Worm (Caenorhabditis elegans) whole organism, late embryonic: ENCODE data around the gene nhr-123.

Source experiments
- C38D4.7 ChIP-seq: fragments of 200-800 bp; sonication (Bioruptor generic); optimal IDR thresholded peaks from 2 replicates; lab custom pipeline; 2018; ENCODE audit warnings: mild to moderate bottlenecking, missing genetic modification characterization, moderate library complexity, missing compliant biosample characterization
- K02D7.2 ChIP-seq: sonication (generic microtip); optimal IDR thresholded peaks from 2 replicates; lab custom pipeline; 2017; ENCODE audit warnings: mild to moderate bottlenecking, missing genetic modification characterization, missing compliant biosample characterization
- K09A11.1 ChIP-seq: sonication (generic microtip); optimal IDR thresholded peaks from 2 replicates; lab custom pipeline; 2017; ENCODE audit warnings: antibody characterized with exemption, mild to moderate bottlenecking, missing genetic modification characterization, missing compliant biosample characterization; ENCODE audit not compliant: insufficient read depth
- ama-1 ChIP-seq: fragments of 150-350 bp; optimal IDR thresholded peaks from 2 replicates; lab custom pipeline; 2014
- ceh-14 ChIP-seq: sonication (generic microtip); optimal IDR thresholded peaks from 2 replicates; lab custom pipeline; 2016; ENCODE audit warnings: missing genotype, missing genetic modification characterization, missing compliant biosample characterization
- ceh-19 ChIP-seq: fragments of 200-800 bp; sonication (Bioruptor generic); optimal IDR thresholded peaks from 2 replicates; lab custom pipeline; 2018; ENCODE audit warnings: mild to moderate bottlenecking, missing genetic modification characterization, missing compliant biosample characterization
- ceh-2 ChIP-seq: sonication (generic microtip); optimal IDR thresholded peaks from 2 replicates; lab custom pipeline; 2016; ENCODE audit warnings: missing genotype, missing genetic modification characterization, missing compliant biosample characterization
- ceh-30 ChIP-seq: fragments of 150-350 bp; optimal IDR thresholded peaks from 2 replicates; lab custom pipeline; 2014; ENCODE audit warnings: missing biosample characterization, missing genetic modification characterization
- ceh-31 ChIP-seq: sonication (generic microtip); optimal IDR thresholded peaks from 2 replicates; lab custom pipeline; 2016; ENCODE audit warnings: missing genetic modification characterization, missing compliant biosample characterization
- ceh-34 ChIP-seq: sonication (generic microtip); optimal IDR thresholded peaks from 2 replicates; lab custom pipeline; 2016; ENCODE audit warnings: mild to moderate bottlenecking, missing genetic modification characterization, missing compliant biosample characterization
- ceh-45 ChIP-seq: fragments of 200-800 bp; sonication (Bioruptor generic); IDR thresholded peaks from 2 replicates; pipeline ENCODE4 v1.3.6; 2022; ENCODE audit warnings: missing genetic modification reagents, missing genetic modification characterization, missing compliant biosample characterization
- ceh-6 ChIP-seq: fragments of 200-800 bp; sonication (Bioruptor generic); optimal IDR thresholded peaks from 2 replicates; lab custom pipeline; 2018; ENCODE audit warnings: mild to moderate bottlenecking, missing genetic modification characterization, missing compliant biosample characterization
- ceh-9 ChIP-seq: sonication (generic microtip); optimal IDR thresholded peaks from 2 replicates; lab custom pipeline; 2016; ENCODE audit warnings: mild to moderate bottlenecking, missing genetic modification characterization, inconsistent platforms, missing compliant biosample characterization
- che-1 ChIP-seq: sonication (generic microtip); optimal IDR thresholded peaks from 2 replicates; lab custom pipeline; 2016; ENCODE audit warnings: mild to moderate bottlenecking, missing genetic modification characterization, missing compliant biosample characterization
- dmd-4 ChIP-seq: sonication (generic microtip); optimal IDR thresholded peaks from 2 replicates; lab custom pipeline; 2016; ENCODE audit warnings: borderline replicate concordance, missing genetic modification characterization, missing compliant biosample characterization
- dve-1 ChIP-seq: sonication (generic microtip); optimal IDR thresholded peaks from 2 replicates; lab custom pipeline; 2017; ENCODE audit warnings: antibody characterized with exemption, mild to moderate bottlenecking, missing genetic modification characterization, missing compliant biosample characterization
- ets-4 ChIP-seq: sonication (generic microtip); optimal IDR thresholded peaks from 2 replicates; lab custom pipeline; 2016; ENCODE audit warnings: missing genetic modification characterization, missing compliant biosample characterization
- fax-1 ChIP-seq: sonication (generic microtip); optimal IDR thresholded peaks from 2 replicates; lab custom pipeline; 2016; ENCODE audit warnings: missing genotype, missing genetic modification characterization, missing compliant biosample characterization
- fkh-10 ChIP-seq: fragments of 150-350 bp; optimal IDR thresholded peaks from 2 replicates; lab custom pipeline; 2014; ENCODE audit warnings: missing biosample characterization, missing genetic modification reagents, missing genetic modification characterization
- fkh-6 ChIP-seq: sonication (generic microtip); optimal IDR thresholded peaks from 2 replicates; lab custom pipeline; 2016; ENCODE audit warnings: missing genetic modification characterization, missing compliant biosample characterization
- hlh-13 ChIP-seq: fragments of 200-800 bp; sonication (Bioruptor generic); optimal IDR thresholded peaks from 2 replicates; lab custom pipeline; 2018; ENCODE audit warnings: mild to moderate bottlenecking, missing genetic modification characterization, missing compliant biosample characterization
- hlh-15 ChIP-seq: sonication (generic microtip); optimal IDR thresholded peaks from 2 replicates; lab custom pipeline; 2016; ENCODE audit warnings: missing genetic modification characterization, missing compliant biosample characterization
- hlh-30 ChIP-seq: sonication (generic microtip); optimal IDR thresholded peaks from 2 replicates; lab custom pipeline; 2017; ENCODE audit warnings: antibody characterized with exemption, missing genetic modification characterization, missing compliant biosample characterization; ENCODE audit not compliant: insufficient read depth
- hlh-6 ChIP-seq: sonication (generic microtip); optimal IDR thresholded peaks from 2 replicates; lab custom pipeline; 2016; ENCODE audit warnings: missing genotype, missing genetic modification characterization, missing compliant biosample characterization
- lim-6 ChIP-seq: sonication (generic microtip); optimal IDR thresholded peaks from 2 replicates; lab custom pipeline; 2016; ENCODE audit warnings: missing genetic modification characterization, missing compliant biosample characterization
- nfya-1 ChIP-seq: sonication (generic microtip); optimal IDR thresholded peaks from 2 replicates; lab custom pipeline; 2017; ENCODE audit warnings: missing genetic modification characterization, mild to moderate bottlenecking, missing compliant biosample characterization, antibody characterized with exemption, moderate library complexity
- nhr-11 ChIP-seq: fragments of 150-350 bp; optimal IDR thresholded peaks from 2 replicates; lab custom pipeline; 2014; ENCODE audit warnings: missing biosample characterization, missing genetic modification characterization
- pat-9 ChIP-seq: fragments of 200-800 bp; sonication (Bioruptor generic); optimal IDR thresholded peaks from 2 replicates; lab custom pipeline; 2018; ENCODE audit warnings: mild to moderate bottlenecking, missing genetic modification characterization, moderate library complexity, missing compliant biosample characterization
- pax-1 ChIP-seq: fragments of 150-350 bp; optimal IDR thresholded peaks from 2 replicates; lab custom pipeline; 2014; ENCODE audit warnings: missing biosample characterization, missing genetic modification characterization
- pha-2 ChIP-seq: sonication (generic microtip); optimal IDR thresholded peaks from 2 replicates; lab custom pipeline; 2017; ENCODE audit warnings: mild to moderate bottlenecking, missing genetic modification characterization, missing compliant biosample characterization
- pros-1 ChIP-seq: fragments of 150-350 bp; optimal IDR thresholded peaks from 2 replicates; lab custom pipeline; 2014; ENCODE audit warnings: missing biosample characterization, missing genetic modification reagents, missing genetic modification characterization
- ref-2 ChIP-seq: sonication (generic microtip); optimal IDR thresholded peaks from 2 replicates; lab custom pipeline; 2016; ENCODE audit warnings: missing genetic modification characterization, missing compliant biosample characterization
- rnt-1 ChIP-seq: sonication (generic microtip); optimal IDR thresholded peaks from 2 replicates; lab custom pipeline; 2016; ENCODE audit warnings: missing genetic modification characterization, missing compliant biosample characterization
- sdc-2 ChIP-seq: sonication (generic microtip); optimal IDR thresholded peaks from 2 replicates; lab custom pipeline; 2016; ENCODE audit warnings: missing genotype, missing genetic modification characterization, missing compliant biosample characterization
- sox-4 ChIP-seq: sonication (generic microtip); optimal IDR thresholded peaks from 2 replicates; lab custom pipeline; 2017; ENCODE audit warnings: mild to moderate bottlenecking, missing genetic modification characterization, inconsistent platforms, missing compliant biosample characterization
- ttx-3 ChIP-seq: sonication (generic microtip); optimal IDR thresholded peaks from 2 replicates; lab custom pipeline; 2016; ENCODE audit warnings: missing genetic modification reagents, missing genetic modification characterization, missing compliant biosample characterization
- ztf-16 ChIP-seq: sonication (generic microtip); optimal IDR thresholded peaks from 2 replicates; lab custom pipeline; 2017; ENCODE audit warnings: missing genetic modification characterization, missing compliant biosample characterization

Gene nhr-123

ce11 chrV:439183-439749, 12.0 kb upstream of the nhr-123 start:
- TF ChIP-seq pat-9 (no peak), dve-1 (no peak), lim-6 (no peak), nfya-1 (tag; lab: Kevin White, UChicago) (no peak), ceh-34 (tag; lab: Kevin White, UChicago) (no peak), fkh-10 (GFP tag; lab: Kevin White, UChicago) (no peak), hlh-13 (GFP tag; lab: Kevin White, UChicago) (no peak), ztf-16 (tag; lab: Kevin White, UChicago) (no peak), ceh-31 (no peak), ceh-19 (GFP tag; lab: Kevin White, UChicago) (no peak), fax-1 (no peak), ceh-9 (tag; lab: Kevin White, UChicago) (no peak), pros-1 (no peak), ceh-30 (no peak), K02D7.2 (no peak)

ce11 chrV:440923-441322, 10.3 kb upstream of the nhr-123 start, which contains the start of gene B0554.7:
Gene B0554.7 (minus strand): TSS chrV:441023.
- TF ChIP-seq che-1 (no peak), fkh-10 (GFP tag; lab: Kevin White, UChicago) (no peak), rnt-1 (tag; lab: Kevin White, UChicago) (no peak), hlh-15 (tag; lab: Kevin White, UChicago) (no peak), C38D4.7 (GFP tag; lab: Kevin White, UChicago) (no peak), ztf-16 (tag; lab: Kevin White, UChicago) (no peak), ceh-6 (GFP tag; lab: Kevin White, UChicago) (no peak), K02D7.2 (no peak), ets-4 (no peak), dve-1 (no peak)
- TF ChIP-seq, all 69 proteins: peak for 0

ce11 chrV:443193-443592, 8.1 kb upstream of the nhr-123 start, which contains the start of gene srh-33:
Gene srh-33 (minus strand): TSS chrV:443293.
- TF ChIP-seq dve-1 (no peak), nhr-11 (no peak), ceh-34 (tag; lab: Kevin White, UChicago) (no peak), K02D7.2 (no peak), pax-1 (no peak), ama-1 (no peak), pha-2 (tag; lab: Kevin White, UChicago) (no peak)

ce11 chrV:446574-446973, 4.7 kb upstream of the nhr-123 start, which contains the start of gene srh-34:
Gene srh-34 (minus strand): TSS chrV:446674.
- TF ChIP-seq hlh-30: no peak
- no peak for TF ChIP-seq ceh-14 (tag; lab: Kevin White, UChicago)
- no peak for TF ChIP-seq pros-1
- no peak for TF ChIP-seq K02D7.2
- TF ChIP-seq pha-2 (tag; lab: Kevin White, UChicago): no peak
- TF ChIP-seq ceh-45 (GFP tag; lab: Robert Waterston, UW): no peak

- no peak for TF ChIP-seq lim-6
- TF ChIP-seq dmd-4 (tag; lab: Kevin White, UChicago): peak; percentile 6
- peak; percentile 20 for TF ChIP-seq sdc-2
- TF ChIP-seq pax-1: no peak
- TF ChIP-seq hlh-6 (tag; lab: Kevin White, UChicago): peak; percentile 18
- TF ChIP-seq, all 69 proteins: peak for 3
Measured at ce11 chrV:446988-447387, 4.3 kb upstream of the nhr-123 start.

- TF ChIP-seq ref-2 (tag; lab: Kevin White, UChicago) (no peak), sox-4 (tag; lab: Kevin White, UChicago) (no peak), K09A11.1 (tag; lab: Kevin White, UChicago) (no peak), ttx-3 (tag; lab: Kevin White, UChicago) (no peak), ceh-2 (no peak), ceh-45 (GFP tag; lab: Robert Waterston, UW) (no peak), fkh-10 (GFP tag; lab: Kevin White, UChicago) (no peak), fkh-6 (tag; lab: Kevin White, UChicago) (no peak), ceh-34 (tag; lab: Kevin White, UChicago) (no peak), che-1 (no peak)
Measured at ce11 chrV:449130-449529, 2.1 kb upstream of the nhr-123 start, which contains the start of gene srh-35. Gene srh-35 (minus strand): TSS chrV:449230.
